Worm (Caenorhabditis elegans) whole organism, L3 larva: ENCODE data around the gene srlf-1.

Source experiments
- ZK546.5 ChIP-seq: sonication (generic microtip); optimal IDR thresholded peaks from 2 replicates; lab custom pipeline; 2017; ENCODE audit warnings: missing biosample characterization, missing genetic modification characterization
- aly-2 ChIP-seq: fragments of 150-350 bp; optimal IDR thresholded peaks from 2 replicates; lab custom pipeline; 2014; ENCODE audit warnings: missing biosample characterization, missing genetic modification characterization
- ceh-16 ChIP-seq: sonication (generic microtip); optimal IDR thresholded peaks from 2 replicates; lab custom pipeline; 2017; ENCODE audit warnings: missing biosample characterization, missing genetic modification characterization
- ceh-28 ChIP-seq: fragments of 150-350 bp; optimal IDR thresholded peaks from 2 replicates; lab custom pipeline; 2014; ENCODE audit warnings: missing biosample characterization, missing genetic modification reagents, missing genetic modification characterization
- ceh-82 ChIP-seq: fragments of 150-350 bp; optimal IDR thresholded peaks from 2 replicates; lab custom pipeline; 2014; ENCODE audit warnings: missing biosample characterization, missing genetic modification characterization
- daf-12 ChIP-seq: fragments of 150-350 bp; optimal IDR thresholded peaks from 2 replicates; lab custom pipeline; 2014; ENCODE audit warnings: missing biosample characterization, missing genetic modification reagents, missing genetic modification characterization
- egl-5 ChIP-seq: fragments of 150-350 bp; optimal IDR thresholded peaks from 2 replicates; lab custom pipeline; 2017; ENCODE audit warnings: missing biosample characterization, missing genetic modification reagents, missing genetic modification characterization, inconsistent platforms
- elt-1 ChIP-seq: fragments of 150-350 bp; optimal IDR thresholded peaks from 2 replicates; lab custom pipeline; 2014; ENCODE audit warnings: missing biosample characterization, missing genetic modification characterization
- elt-2 ChIP-seq: sonication (generic microtip); optimal IDR thresholded peaks from 2 replicates; lab custom pipeline; 2016; ENCODE audit warnings: missing genetic modification reagents, mild to moderate bottlenecking, missing genetic modification characterization, missing compliant biosample characterization
- elt-3 ChIP-seq, 3 experiments: fragments of 150-350 bp in 1 of 3; sonication (generic microtip) in 2 of 3; optimal IDR thresholded peaks; 2 replicates in 2 of 3; 4 replicates in 1 of 3; lab custom pipeline; 2014 to 2017; ENCODE audit warnings: missing biosample characterization in 3 of 3, missing genetic modification characterization in 3 of 3
- fkh-10 ChIP-seq: sonication (generic microtip); optimal IDR thresholded peaks from 2 replicates; lab custom pipeline; 2017; ENCODE audit warnings: missing biosample characterization, missing genetic modification reagents, missing genetic modification characterization
- hmg-11 ChIP-seq: sonication (generic microtip); optimal IDR thresholded peaks from 2 replicates; lab custom pipeline; 2016; ENCODE audit warnings: missing genetic modification characterization, missing compliant biosample characterization
- jun-1 ChIP-seq: fragments of 150-350 bp; optimal IDR thresholded peaks from 2 replicates; lab custom pipeline; 2014; ENCODE audit warnings: missing biosample characterization, missing genetic modification reagents, missing genetic modification characterization
- mml-1 ChIP-seq: fragments of 150-350 bp; sonication (generic microtip); optimal IDR thresholded peaks from 3 replicates; lab custom pipeline; 2014; ENCODE audit warnings: missing biosample characterization, missing genetic modification characterization
- nfya-1 ChIP-seq: sonication (generic microtip); optimal IDR thresholded peaks from 2 replicates; lab custom pipeline; 2017; ENCODE audit warnings: missing genetic modification characterization, mild to moderate bottlenecking, missing compliant biosample characterization, antibody characterized with exemption, moderate library complexity; ENCODE audit not compliant: insufficient read depth
- nhr-12 ChIP-seq: fragments of 150-350 bp; optimal IDR thresholded peaks from 2 replicates; lab custom pipeline; 2014; ENCODE audit warnings: missing biosample characterization, missing genetic modification characterization
- nhr-23 ChIP-seq: fragments of 150-350 bp; optimal IDR thresholded peaks from 2 replicates; lab custom pipeline; 2014; ENCODE audit warnings: missing biosample characterization, missing genetic modification reagents, missing genetic modification characterization
- nhr-25 ChIP-seq: sonication (generic microtip); optimal IDR thresholded peaks from 2 replicates; lab custom pipeline; 2017; ENCODE audit warnings: missing biosample characterization, missing genetic modification characterization
- nhr-28 ChIP-seq: fragments of 150-350 bp; optimal IDR thresholded peaks from 2 replicates; lab custom pipeline; 2014; ENCODE audit warnings: missing biosample characterization, missing genetic modification characterization
- nhr-67 ChIP-seq: fragments of 150-350 bp; optimal IDR thresholded peaks from 2 replicates; lab custom pipeline; 2014; ENCODE audit warnings: missing biosample characterization, missing genetic modification characterization
- nhr-76 ChIP-seq: fragments of 150-350 bp; sonication (generic microtip); optimal IDR thresholded peaks from 5 replicates; lab custom pipeline; 2014; ENCODE audit warnings: missing biosample characterization, missing genetic modification characterization
- nhr-77 ChIP-seq: fragments of 150-350 bp; optimal IDR thresholded peaks from 2 replicates; lab custom pipeline; 2014; ENCODE audit warnings: missing biosample characterization, missing genetic modification characterization
- pha-4 ChIP-seq: fragments of 150-350 bp; optimal IDR thresholded peaks from 2 replicates; lab custom pipeline; 2014; ENCODE audit warnings: missing biosample characterization, missing genetic modification reagents, missing genetic modification characterization
- pqm-1 ChIP-seq: fragments of 150-350 bp; optimal IDR thresholded peaks from 2 replicates; lab custom pipeline; 2017; ENCODE audit warnings: missing biosample characterization, missing genetic modification characterization, inconsistent platforms
- sea-2 ChIP-seq: fragments of 150-350 bp; sonication (generic microtip); optimal IDR thresholded peaks from 4 replicates; lab custom pipeline; 2014; ENCODE audit warnings: missing biosample characterization, missing genetic modification reagents, missing genetic modification characterization
- skn-1 ChIP-seq: fragments of 150-350 bp; optimal IDR thresholded peaks from 2 replicates; lab custom pipeline; 2014; ENCODE audit warnings: missing biosample characterization, missing genetic modification characterization
- unc-39 ChIP-seq: sonication (generic microtip); optimal IDR thresholded peaks from 4 replicates; lab custom pipeline; 2017; ENCODE audit warnings: missing biosample characterization, missing genetic modification characterization
- unc-62 ChIP-seq: fragments of 150-350 bp; sonication (generic microtip); optimal IDR thresholded peaks from 4 replicates; lab custom pipeline; 2014; ENCODE audit warnings: missing biosample characterization, missing genetic modification reagents, missing genetic modification characterization
- zag-1 ChIP-seq: fragments of 150-350 bp; optimal IDR thresholded peaks from 2 replicates; lab custom pipeline; 2014; ENCODE audit warnings: missing biosample characterization, missing genetic modification characterization
- ztf-11 ChIP-seq: fragments of 150-350 bp; optimal IDR thresholded peaks from 2 replicates; lab custom pipeline; 2014; ENCODE audit warnings: missing biosample characterization, missing genetic modification characterization
- ztf-4 ChIP-seq: fragments of 150-350 bp; optimal IDR thresholded peaks from 2 replicates; lab custom pipeline; 2014; ENCODE audit warnings: missing biosample characterization, missing genetic modification characterization

The srlf-1 gene

ce11 chrII:7794222-7794621, 3.8 kb downstream of the srlf-1 start, which contains the start of gene glr-4:
Gene glr-4, minus strand, starts transcription at chrII:7794322.
- TF ChIP-seq elt-2 (tag; lab: Kevin White, UChicago), result no peak
- no peak for TF ChIP-seq skn-1 (tag; lab: Kevin White, UChicago)
- TF ChIP-seq nhr-23 (tag; lab: Kevin White, UChicago), result no peak
- TF ChIP-seq zag-1 (tag; lab: Kevin White, UChicago), result no peak
- peak; percentile 32 for TF ChIP-seq elt-1 (tag; lab: Kevin White, UChicago)

- TF ChIP-seq aly-2 (no peak), fkh-10 (GFP tag; lab: Kevin White, UChicago) (peak; percentile 43)
Measured at ce11 chrII:7795299-7795698, 4.9 kb downstream of the srlf-1 start.

ce11 chrII:7801255-7801654, 10.9 kb downstream of the srlf-1 start:
- TF ChIP-seq elt-2 (tag; lab: Kevin White, UChicago) (peak; percentile 60), ceh-28 (no peak), pqm-1 (tag; lab: Kevin White, UChicago) (peak; percentile 20), pha-4 (tag; lab: Kevin White, UChicago) (peak; percentile 26), egl-5 (tag; lab: Kevin White, UChicago) (no peak)
- TF ChIP-seq, all 47 proteins: peak for 3

- TF ChIP-seq ceh-16 (tag; lab: Kevin White, UChicago) (peak; percentile 50), nhr-67 (tag; lab: Kevin White, UChicago) (no peak), pha-4 (tag; lab: Kevin White, UChicago) (no peak), mml-1 (no peak), jun-1 (tag; lab: Kevin White, UChicago) (no peak), unc-62 (no peak), daf-12 (tag; lab: Kevin White, UChicago) (no peak), ceh-82 (no peak), elt-1 (tag; lab: Kevin White, UChicago) (peak; percentile 96), ztf-4 (tag; lab: Kevin White, UChicago) (no peak), ZK546.5 (tag; lab: Kevin White, UChicago) (no peak), nhr-23 (tag; lab: Kevin White, UChicago) (peak; percentile 70), nhr-25 (peak; percentile 77)
Measured at ce11 chrII:7801899-7802298, 11.5 kb downstream of the srlf-1 start.

- TF ChIP-seq mml-1 (no peak), nhr-77 (tag; lab: Kevin White, UChicago) (no peak), unc-39 (tag; lab: Kevin White, UChicago) (no peak), elt-1 (tag; lab: Kevin White, UChicago) (peak; percentile 59), jun-1 (tag; lab: Kevin White, UChicago) (no peak), nhr-76 (no peak), daf-12 (tag; lab: Kevin White, UChicago) (no peak), ztf-4 (tag; lab: Kevin White, UChicago) (no peak), nfya-1 (tag; lab: Kevin White, UChicago) (no peak), nhr-28 (tag; lab: Kevin White, UChicago) (no peak), nhr-23 (tag; lab: Kevin White, UChicago) (peak; percentile 18), elt-3 (tag; optimal IDR thresholded peaks at IDR 0.05; lab: Kevin White, UChicago) (no peak), zag-1 (tag; lab: Kevin White, UChicago) (no peak), nhr-12 (no peak), hmg-11 (no peak), ztf-11 (tag; lab: Kevin White, UChicago) (no peak), ceh-82 (no peak)
Measured at ce11 chrII:7803174-7803573, 12.8 kb downstream of the srlf-1 start.

ce11 chrII:7806054-7806453, 15.7 kb downstream of the srlf-1 start:
- TF ChIP-seq daf-12 (tag; lab: Kevin White, UChicago) (no peak), fkh-10 (GFP tag; lab: Kevin White, UChicago) (no peak), ztf-11 (tag; lab: Kevin White, UChicago) (no peak), nhr-23 (tag; lab: Kevin White, UChicago) (no peak), pqm-1 (tag; lab: Kevin White, UChicago) (no peak), jun-1 (tag; lab: Kevin White, UChicago) (no peak), sea-2 (GFP tag; lab: Kevin White, UChicago) (no peak)
